Worm (Caenorhabditis elegans) whole organism, young adult: Measurements from ENCODE around the gene F36G3.3.

Source experiments
- B0035.1 ChIP-seq: sonication (generic microtip); optimal IDR thresholded peaks from 2 replicates; lab custom pipeline; 2016; ENCODE audit warnings: missing genetic modification characterization, mild to moderate bottlenecking, missing compliant biosample characterization, missing genotype, missing genetic modification reagents
- C06A6.2 ChIP-seq: fragments of 200-800 bp; sonication (Bioruptor generic); conservative IDR thresholded peaks from 2 replicates; pipeline ENCODE4 v1.3.6; 2022; ENCODE audit warnings: missing genetic modification characterization, missing compliant biosample characterization
- C17E4.6 ChIP-seq: fragments of 200-800 bp; sonication (Bioruptor generic); IDR thresholded peaks from 2 replicates; pipeline ENCODE4 v1.3.6; 2022; ENCODE audit warnings: missing genetic modification reagents, missing genetic modification characterization, missing compliant biosample characterization
- F33H1.4 ChIP-seq: fragments of 200-800 bp; sonication (Bioruptor generic); IDR thresholded peaks from 2 replicates; pipeline ENCODE4 v1.3.6; 2022; ENCODE audit warnings: missing genetic modification reagents, missing genetic modification characterization, missing compliant biosample characterization
- F49E8.2 ChIP-seq: sonication (generic microtip); optimal IDR thresholded peaks from 3 replicates; lab custom pipeline; 2017; ENCODE audit warnings: missing genetic modification characterization, mild to moderate bottlenecking, missing compliant biosample characterization, antibody characterized with exemption, moderate library complexity; ENCODE audit not compliant: insufficient read depth
- F55B11.4 ChIP-seq: sonication (generic microtip); optimal IDR thresholded peaks from 2 replicates; lab custom pipeline; 2016; ENCODE audit warnings: missing compliant biosample characterization, missing genetic modification characterization, borderline replicate concordance; ENCODE audit not compliant: insufficient read depth
- T07F8.4 ChIP-seq: sonication (generic microtip); optimal IDR thresholded peaks from 2 replicates; lab custom pipeline; 2016; ENCODE audit warnings: mild to moderate bottlenecking, missing genetic modification characterization, moderate library complexity, missing compliant biosample characterization
- athp-1 ChIP-seq: sonication (generic microtip); optimal IDR thresholded peaks from 2 replicates; lab custom pipeline; 2017; ENCODE audit warnings: mild to moderate bottlenecking, missing genetic modification characterization, missing compliant biosample characterization
- attf-5 ChIP-seq: fragments of 200-800 bp; sonication (Bioruptor generic); optimal IDR thresholded peaks from 2 replicates; lab custom pipeline; 2018; ENCODE audit warnings: mild to moderate bottlenecking, missing genetic modification characterization, missing compliant biosample characterization
- bed-2 ChIP-seq: fragments of 200-800 bp; sonication (Bioruptor generic); IDR thresholded peaks from 2 replicates; pipeline ENCODE4 v1.3.6; 2022; ENCODE audit warnings: missing genetic modification reagents, missing genetic modification characterization, missing compliant biosample characterization
- ceh-79 ChIP-seq: sonication (generic microtip); optimal IDR thresholded peaks from 2 replicates; lab custom pipeline; 2017; ENCODE audit warnings: mild to moderate bottlenecking, missing genetic modification characterization, missing compliant biosample characterization
- dox-1 ChIP-seq: fragments of 200-800 bp; sonication (Bioruptor generic); IDR thresholded peaks from 2 replicates; pipeline ENCODE4 v1.3.6; 2022; ENCODE audit warnings: missing genetic modification reagents, missing genetic modification characterization, missing compliant biosample characterization
- ekl-4 ChIP-seq: fragments of 200-800 bp; sonication (Bioruptor generic); IDR thresholded peaks from 2 replicates; pipeline ENCODE4 v1.3.6; 2022; ENCODE audit warnings: missing genetic modification reagents, missing genetic modification characterization, missing compliant biosample characterization
- fkh-3 ChIP-seq: sonication (generic microtip); optimal IDR thresholded peaks from 2 replicates; lab custom pipeline; 2016; ENCODE audit warnings: mild to moderate bottlenecking, missing genetic modification characterization, missing compliant biosample characterization
- gei-17 ChIP-seq: fragments of 200-800 bp; sonication (Bioruptor generic); optimal IDR thresholded peaks from 2 replicates; lab custom pipeline; 2018; ENCODE audit warnings: mild to moderate bottlenecking, missing genetic modification characterization, missing compliant biosample characterization
- hrde-1 ChIP-seq: sonication (generic microtip); optimal IDR thresholded peaks from 2 replicates; lab custom pipeline; 2016; ENCODE audit warnings: missing genetic modification characterization, mild to moderate bottlenecking, missing compliant biosample characterization, moderate library complexity, missing genotype, missing genetic modification reagents, borderline replicate concordance
- lin-54 ChIP-seq: fragments of 200-800 bp; sonication (Bioruptor generic); optimal IDR thresholded peaks from 2 replicates; lab custom pipeline; 2018; ENCODE audit warnings: mild to moderate bottlenecking, missing genetic modification characterization, missing compliant biosample characterization
- madf-6 ChIP-seq: fragments of 200-800 bp; sonication (Bioruptor generic); IDR thresholded peaks from 2 replicates; pipeline ENCODE4 v1.3.6; 2022; ENCODE audit warnings: missing genetic modification reagents, missing genetic modification characterization, missing compliant biosample characterization
- mcd-1 ChIP-seq: fragments of 200-800 bp; sonication (Bioruptor generic); IDR thresholded peaks from 2 replicates; pipeline ENCODE4 v1.3.6; 2022; ENCODE audit warnings: missing genetic modification reagents, missing genetic modification characterization, missing compliant biosample characterization
- mes-4 ChIP-seq: sonication (generic microtip); optimal IDR thresholded peaks from 2 replicates; lab custom pipeline; 2016; ENCODE audit warnings: missing genotype, missing genetic modification characterization, missing compliant biosample characterization
- mxl-1 ChIP-seq: sonication (generic microtip); optimal IDR thresholded peaks from 2 replicates; lab custom pipeline; 2016; ENCODE audit warnings: missing genetic modification characterization, missing compliant biosample characterization
- nfyb-1 ChIP-seq: fragments of 200-800 bp; sonication (Bioruptor generic); IDR thresholded peaks from 2 replicates; pipeline ENCODE4 v1.3.6; 2022; ENCODE audit warnings: missing genetic modification reagents, missing genetic modification characterization, missing compliant biosample characterization
- nhr-120 ChIP-seq: fragments of 200-800 bp; sonication (Bioruptor generic); IDR thresholded peaks from 2 replicates; pipeline ENCODE4 v1.3.6; 2022; ENCODE audit warnings: missing genetic modification characterization, missing compliant biosample characterization
- nhr-80 ChIP-seq: sonication (generic microtip); optimal IDR thresholded peaks from 2 replicates; lab custom pipeline; 2016; ENCODE audit warnings: missing genetic modification characterization, missing compliant biosample characterization
- rec-8 ChIP-seq, 2 experiments: sonication (generic microtip); optimal IDR thresholded peaks; 2 replicates each; lab custom pipeline; 2016; ENCODE audit warnings: mild to moderate bottlenecking in 2 of 2, missing genetic modification characterization in 2 of 2, missing genetic modification reagents in 2 of 2, missing genotype in 2 of 2, missing biosample characterization in 1 of 2, missing compliant biosample characterization in 1 of 2, moderate library complexity in 1 of 2
- snpc-3.4 ChIP-seq: sonication (generic microtip); optimal IDR thresholded peaks from 2 replicates; lab custom pipeline; 2017; ENCODE audit warnings: missing genetic modification characterization, mild to moderate bottlenecking, missing compliant biosample characterization, antibody characterized with exemption, moderate library complexity, missing genotype, missing genetic modification reagents
- snpc-4 ChIP-seq, 5 experiments: fragments of 150-350 bp in 1 of 5; sonication (generic microtip) in 4 of 5; optimal IDR thresholded peaks; 2 replicates each; lab custom pipeline; 2014 to 2018; ENCODE audit warnings: missing genetic modification characterization in 5 of 5, missing biosample characterization in 3 of 5, antibody characterized with exemption in 2 of 5, mild to moderate bottlenecking in 2 of 5, missing compliant biosample characterization in 2 of 5, missing genotype in 2 of 5, moderate library complexity in 2 of 5, missing genetic modification reagents in 1 of 5
- tbp1 ChIP-seq: fragments of 200-800 bp; sonication (Bioruptor generic); optimal IDR thresholded peaks from 2 replicates; lab custom pipeline; 2018; ENCODE audit warnings: mild to moderate bottlenecking, missing genetic modification characterization, missing compliant biosample characterization
- unc-130 ChIP-seq: sonication (generic microtip); optimal IDR thresholded peaks from 2 replicates; lab custom pipeline; 2016; ENCODE audit warnings: missing genetic modification reagents, missing genetic modification characterization, missing compliant biosample characterization

The F36G3.3 gene

ce11 chrX:9777481-9777880 is 21.2 kb upstream of the F36G3.3 start, which contains the start of gene T09B9.5:
Gene T09B9.5, plus strand, starts transcription at chrX:9777781.
- TF ChIP-seq lin-54 (GFP tag; lab: Kevin White, UChicago) (no peak), C06A6.2 (GFP tag; lab: Robert Waterston, UW) (no peak), T07F8.4 (tag; lab: Kevin White, UChicago) (no peak), tbp1 (GFP tag; lab: Kevin White, UChicago) (no peak)
- TF ChIP-seq, all 124 proteins: peak for 0

- TF ChIP-seq snpc-3.4 (tag; lab: Kevin White, UChicago), result no peak
- no peak for TF ChIP-seq mcd-1 (GFP tag; lab: Robert Waterston, UW)
- no peak for TF ChIP-seq rec-8 (tag; optimal IDR thresholded peaks at IDR 0.05; lab: Kevin White, UChicago)
- no peak for TF ChIP-seq mxl-1 (tag; lab: Kevin White, UChicago)
- no peak for TF ChIP-seq attf-5 (GFP tag; lab: Kevin White, UChicago)
- TF ChIP-seq nhr-80, result peak; percentile 55
- TF ChIP-seq C06A6.2 (GFP tag; lab: Robert Waterston, UW), result no peak
- no peak for TF ChIP-seq mes-4 (tag; lab: Kevin White, UChicago)
- no peak for TF ChIP-seq bed-2
These were observed 16.2 kb upstream of the F36G3.3 start for ce11 chrX:9782389-9782939.

ce11 chrX:9785865-9786264 is 12.8 kb upstream of the F36G3.3 start:
- TF ChIP-seq B0035.1 (no peak), F33H1.4 (GFP tag; lab: Robert Waterston, UW) (no peak)
- TF ChIP-seq, all 124 proteins: peak for 0

- TF ChIP-seq nhr-80, result peak; percentile 2
- no peak for TF ChIP-seq ceh-79
- no peak for TF ChIP-seq athp-1
- no peak for TF ChIP-seq C17E4.6 (GFP tag; lab: Robert Waterston, UW)
- TF ChIP-seq dox-1, result no peak
These were observed 9.5 kb upstream of the F36G3.3 start, which contains the start of gene F36G3.1 for ce11 chrX:9789110-9789509. Gene F36G3.1, minus strand, starts transcription at chrX:9789210.

ce11 chrX:9794173-9794572 is 4.5 kb upstream of the F36G3.3 start, which contains the start of gene F36G3.2:
Gene F36G3.2, minus strand, starts transcription at chrX:9794273.
- no peak for TF ChIP-seq fkh-3 (tag; lab: Kevin White, UChicago)
- TF ChIP-seq madf-6 (GFP tag; lab: Robert Waterston, UW), result no peak
- TF ChIP-seq ekl-4 (GFP tag; lab: Robert Waterston, UW), result no peak
- no peak for TF ChIP-seq F33H1.4 (GFP tag; lab: Robert Waterston, UW)
- TF ChIP-seq F49E8.2, result no peak
- TF ChIP-seq hrde-1 (tag; lab: Kevin White, UChicago), result no peak
- no peak for TF ChIP-seq unc-130 (GFP tag; lab: Kevin White, UChicago)
- no peak for TF ChIP-seq dox-1
- no peak for TF ChIP-seq nfyb-1 (GFP tag; lab: Robert Waterston, UW)
- no peak for TF ChIP-seq B0035.1
- TF ChIP-seq gei-17 (GFP tag; lab: Kevin White, UChicago), result no peak
- TF ChIP-seq snpc-4 (GFP tag; optimal IDR thresholded peaks at IDR 0.05; lab: Kevin White, UChicago), result no peak
- TF ChIP-seq snpc-4 (tag; optimal IDR thresholded peaks at IDR 0.05; lab: Kevin White, UChicago), result no peak

- TF ChIP-seq nhr-120 (no peak), F55B11.4 (tag; lab: Kevin White, UChicago) (no peak), B0035.1 (no peak), ceh-79 (no peak), fkh-3 (tag; lab: Kevin White, UChicago) (no peak)
- TF ChIP-seq, all 124 proteins: peak for 0
These were observed 3.1 kb upstream of the F36G3.3 start for ce11 chrX:9795579-9795978.
